Fruit fly (Drosophila melanogaster) whole organism, pupa: ENCODE results near the gene gro.

Experiments
- CG12605 ChIP-seq: fragments of 200-800 bp; sonication (Bioruptor generic); IDR thresholded peaks from 2 replicates; pipeline ENCODE4 v1.3.6; 2022; ENCODE audit warnings: missing biosample characterization, missing genetic modification characterization
- CG15710 ChIP-seq: fragments of 200-800 bp; sonication (Bioruptor generic); optimal IDR thresholded peaks from 2 replicates; lab custom pipeline; 2018; ENCODE audit warnings: missing biosample characterization, mild to moderate bottlenecking, missing genetic modification characterization, moderate library complexity
- CG32121 ChIP-seq: fragments of 200-800 bp; sonication (Bioruptor generic); IDR thresholded peaks from 2 replicates; pipeline ENCODE4 v1.3.6; 2022; ENCODE audit warnings: missing biosample characterization, missing genetic modification characterization
- CG34367 ChIP-seq: fragments of 200-800 bp; sonication (Bioruptor generic); optimal IDR thresholded peaks from 2 replicates; lab custom pipeline; 2018; ENCODE audit warnings: missing biosample characterization, mild to moderate bottlenecking, missing genetic modification characterization
- CG4496 ChIP-seq: fragments of 200-800 bp; sonication (Bioruptor generic); IDR thresholded peaks from 3 replicates; pipeline ENCODE4 v1.3.6; 2022; ENCODE audit warnings: missing biosample characterization, missing genetic modification characterization
- CG8159 ChIP-seq: fragments of 200-800 bp; sonication (Bioruptor generic); optimal IDR thresholded peaks from 3 replicates; lab custom pipeline; 2018; ENCODE audit warnings: missing biosample characterization, mild to moderate bottlenecking, missing genetic modification characterization, moderate library complexity
- CG8301 ChIP-seq: fragments of 200-800 bp; sonication (Bioruptor generic); optimal IDR thresholded peaks from 2 replicates; lab custom pipeline; 2018; ENCODE audit warnings: missing biosample characterization, mild to moderate bottlenecking, missing genetic modification characterization
- CG9948 ChIP-seq: fragments of 200-800 bp; sonication (Bioruptor generic); optimal IDR thresholded peaks from 2 replicates; lab custom pipeline; 2018; ENCODE audit warnings: missing biosample characterization, mild to moderate bottlenecking, missing genetic modification characterization, moderate library complexity
- D1 ChIP-seq: fragments of 200-800 bp; sonication (Bioruptor generic); optimal IDR thresholded peaks from 2 replicates; lab custom pipeline; 2018; ENCODE audit warnings: missing biosample characterization, mild to moderate bottlenecking, missing genetic modification characterization, moderate library complexity
- EcR ChIP-seq: fragments of 200-800 bp; sonication (Bioruptor generic); optimal IDR thresholded peaks from 3 replicates; lab custom pipeline; 2019; ENCODE audit warnings: missing biosample characterization, missing genetic modification characterization, mild to moderate bottlenecking, moderate library complexity, missing genetic modification reagents
- Pif1A ChIP-seq: fragments of 200-800 bp; sonication (Bioruptor generic); optimal IDR thresholded peaks from 3 replicates; lab custom pipeline; 2016; ENCODE audit warnings: missing biosample characterization, missing genetic modification characterization
- Snoo ChIP-seq: fragments of 200-800 bp; sonication (Bioruptor generic); optimal IDR thresholded peaks from 3 replicates; lab custom pipeline; 2017; ENCODE audit warnings: missing biosample characterization, mild to moderate bottlenecking, missing genetic modification characterization, inconsistent platforms

dm6 chr3R:26064708-26065107, 23.2 kb downstream of the gro start:
- no peak for TF ChIP-seq CG15710 (tag; lab: Kevin White, UChicago)
- TF ChIP-seq EcR (GFP tag; lab: Kevin White, UChicago): no peak
- TF ChIP-seq CG34367 (tag; lab: Kevin White, UChicago): no peak
- no peak for TF ChIP-seq Pif1A
- TF ChIP-seq CG9948 (tag; lab: Kevin White, UChicago): no peak
- no peak for TF ChIP-seq CG12605 (GFP tag; lab: Robert Waterston, UW)
- TF ChIP-seq Snoo: no peak
- TF ChIP-seq CG8301: no peak
- TF ChIP-seq D1: no peak
- no peak for TF ChIP-seq CG32121
- TF ChIP-seq CG8159 (tag; lab: Kevin White, UChicago): no peak
- no peak for TF ChIP-seq CG4496 (GFP tag; lab: Robert Waterston, UW)
